Worm (Caenorhabditis elegans): Measurements from ENCODE around the gene R10E11.6.

The R10E11.6 gene

ce11 chrIII:9813146-9813545, 30.3 kb downstream of the R10E11.6 start, which contains the start of gene ZK632.14:
ZK632.14 (plus strand) TSS chrIII:9813446.
- TF ChIP-seq pax-1 (tag; optimal IDR thresholded peaks at IDR 0.05) (no peak), ceh-31 (tag; optimal IDR thresholded peaks at IDR 0.05) (no peak), sox-4 (tag; optimal IDR thresholded peaks at IDR 0.05) (no peak), pros-1 (tag; optimal IDR thresholded peaks at IDR 0.05) (no peak), C38D4.7 (GFP tag; optimal IDR thresholded peaks at IDR 0.05) (no peak), ttx-3 (tag; optimal IDR thresholded peaks at IDR 0.05) (no peak), C08G9.2 (tag; optimal IDR thresholded peaks at IDR 0.05) (no peak), ahr-1 (tag; optimal IDR thresholded peaks at IDR 0.05) (no peak), hlh-6 (tag; optimal IDR thresholded peaks at IDR 0.05) (no peak), hlh-13 (GFP tag; optimal IDR thresholded peaks at IDR 0.05) (no peak), elt-4 (tag; optimal IDR thresholded peaks at IDR 0.05) (no peak), dmd-4 (tag; optimal IDR thresholded peaks at IDR 0.05; ENCODE audit: borderline replicate concordance) (no peak), unc-55 (GFP tag; optimal IDR thresholded peaks at IDR 0.05) (no peak), fax-1 (tag; optimal IDR thresholded peaks at IDR 0.05) (no peak), zip-5 (tag; optimal IDR thresholded peaks at IDR 0.05) (no peak), ceh-48 (tag; optimal IDR thresholded peaks at IDR 0.05) (no peak), unc-86 (tag; optimal IDR thresholded peaks at IDR 0.05) (no peak), Y22D7AL.16 (tag; optimal IDR thresholded peaks at IDR 0.05) (no peak)

- no peak for TF ChIP-seq hlh-13 (GFP tag; optimal IDR thresholded peaks at IDR 0.05)
- TF ChIP-seq ahr-1 (tag; optimal IDR thresholded peaks at IDR 0.05) = no peak
- TF ChIP-seq pros-1 (tag; optimal IDR thresholded peaks at IDR 0.05) = peak; percentile 30
- no peak for TF ChIP-seq eyg-1 (tag; optimal IDR thresholded peaks at IDR 0.05)
- TF ChIP-seq unc-42 (tag; optimal IDR thresholded peaks at IDR 0.05) = peak; percentile 28
- peak; percentile 18 for TF ChIP-seq elt-2 (tag; optimal IDR thresholded peaks at IDR 0.05)
- no peak for TF ChIP-seq ztf-16 (tag; optimal IDR thresholded peaks at IDR 0.05)
- no peak for TF ChIP-seq K09A11.1 (tag; optimal IDR thresholded peaks at IDR 0.05; ENCODE audit: insufficient read depth)
- no peak for TF ChIP-seq ceh-19 (GFP tag; optimal IDR thresholded peaks at IDR 0.05)
- no peak for TF ChIP-seq pat-9 (tag; optimal IDR thresholded peaks at IDR 0.05)
- TF ChIP-seq nfya-1 (tag; optimal IDR thresholded peaks at IDR 0.05) = peak; percentile 50
- no peak for TF ChIP-seq tbx-7 (tag; optimal IDR thresholded peaks at IDR 0.05)
- no peak for TF ChIP-seq pha-4 (tag; optimal IDR thresholded peaks at IDR 0.05)
- no peak for TF ChIP-seq che-1 (tag; optimal IDR thresholded peaks at IDR 0.05)
- no peak for TF ChIP-seq ceh-2 (tag; optimal IDR thresholded peaks at IDR 0.05)
- TF ChIP-seq madf-2 (tag; optimal IDR thresholded peaks at IDR 0.05) = peak; percentile 11
- no peak for TF ChIP-seq fax-1 (tag; optimal IDR thresholded peaks at IDR 0.05)
- no peak for TF ChIP-seq pha-2 (tag; optimal IDR thresholded peaks at IDR 0.05)
- no peak for TF ChIP-seq Y22D7AL.16 (tag; optimal IDR thresholded peaks at IDR 0.05)
- no peak for TF ChIP-seq mec-3 (tag; optimal IDR thresholded peaks at IDR 0.05; ENCODE audit: borderline replicate concordance)
- TF ChIP-seq ref-2 (tag; optimal IDR thresholded peaks at IDR 0.05) = peak; percentile 60
- no peak for TF ChIP-seq lim-6 (tag; optimal IDR thresholded peaks at IDR 0.05)
- no peak for TF ChIP-seq pax-1 (tag; optimal IDR thresholded peaks at IDR 0.05)
- no peak for TF ChIP-seq ceh-30 (tag; optimal IDR thresholded peaks at IDR 0.05)
- TF ChIP-seq ceh-34 (tag; optimal IDR thresholded peaks at IDR 0.05) = peak; percentile 29
- TF ChIP-seq hlh-8 (tag; optimal IDR thresholded peaks at IDR 0.05) = no peak
- TF ChIP-seq fkh-10 (GFP tag; optimal IDR thresholded peaks at IDR 0.05) = no peak
- TF ChIP-seq ceh-31 (tag; optimal IDR thresholded peaks at IDR 0.05) = peak; percentile 85
- TF ChIP-seq tbx-2 (tag; optimal IDR thresholded peaks at IDR 0.05) = peak; percentile 30
- TF ChIP-seq ceh-14 (tag; optimal IDR thresholded peaks at IDR 0.05) = peak; percentile 21
- no peak for TF ChIP-seq T23F11.4 (GFP tag; optimal IDR thresholded peaks at IDR 0.05)
- no peak for TF ChIP-seq ceh-45 (GFP tag; IDR thresholded peaks at IDR 0.05)
- no peak for TF ChIP-seq unc-55 (GFP tag; optimal IDR thresholded peaks at IDR 0.05)
- TF ChIP-seq gmeb-2 (tag; optimal IDR thresholded peaks at IDR 0.05) = no peak
- TF ChIP-seq pag-3 (tag; optimal IDR thresholded peaks at IDR 0.05; ENCODE audit: borderline replicate concordance) = no peak
- TF ChIP-seq sox-2 (GFP tag; IDR thresholded peaks at IDR 0.05) = no peak
- TF ChIP-seq odd-2 (tag; optimal IDR thresholded peaks at IDR 0.05) = no peak
- TF ChIP-seq dmd-4 (tag; optimal IDR thresholded peaks at IDR 0.05; ENCODE audit: borderline replicate concordance) = no peak
- TF ChIP-seq zip-5 (tag; optimal IDR thresholded peaks at IDR 0.05) = no peak
- TF ChIP-seq hlh-6 (tag; optimal IDR thresholded peaks at IDR 0.05) = no peak
- no peak for TF ChIP-seq dve-1 (tag; optimal IDR thresholded peaks at IDR 0.05)
- TF ChIP-seq npax-4 (tag; optimal IDR thresholded peaks at IDR 0.05) = no peak
- no peak for TF ChIP-seq ceh-22 (tag; optimal IDR thresholded peaks at IDR 0.05)
Measured at ce11 chrIII:9817087-9817612, 34.3 kb downstream of the R10E11.6 start, which contains the start of gene cnx-1. cnx-1 (minus strand) TSS chrIII:9817137.

Data from whole organism, late embryonic.